Fruit fly (Drosophila melanogaster) whole organism, larva: ENCODE data around the gene CG6236.
A peak's percentile ranks its signal among the peaks of the same experiment; 100 is the strongest.

Experiments used
- noc ChIP-seq: fragments of 200-800 bp; sonication (Bioruptor generic); optimal IDR thresholded peaks from 3 replicates; lab custom pipeline; 2019; ENCODE audit warnings: missing biosample characterization, mild to moderate bottlenecking, missing genetic modification characterization, moderate library complexity

Gene CG6236

DNA sequence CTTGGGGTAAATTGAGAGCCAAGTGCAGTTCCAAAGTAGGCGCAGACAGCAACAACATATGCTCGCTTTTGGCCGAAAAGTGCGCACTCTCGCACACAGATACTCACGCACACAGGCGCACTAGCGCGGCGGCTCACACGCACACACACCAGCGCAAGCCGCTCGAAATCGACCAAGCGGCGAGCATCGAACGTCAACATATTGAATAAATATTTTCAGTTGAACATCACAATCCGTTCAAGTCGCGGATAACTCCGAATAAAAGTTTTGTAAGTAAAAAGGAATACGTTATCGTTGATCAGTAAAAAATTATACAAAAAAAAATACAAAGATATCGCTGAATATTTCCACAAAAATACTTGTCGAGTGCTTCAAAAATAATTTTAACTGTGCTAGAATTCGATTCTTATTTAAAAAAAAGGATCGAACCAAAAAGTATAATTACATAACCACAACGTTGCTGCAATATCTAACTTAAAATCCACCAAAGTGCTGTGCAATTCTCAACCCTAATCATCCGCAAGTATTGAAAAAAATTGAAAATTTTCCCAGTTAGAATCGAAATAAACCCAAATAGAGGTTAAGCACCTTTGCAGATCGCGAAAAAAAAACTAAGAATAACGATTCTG is 46.6 kb downstream of the CG6236 start:
- no peak for TF ChIP-seq noc (tag; lab: Kevin White, UChicago)

DNA sequence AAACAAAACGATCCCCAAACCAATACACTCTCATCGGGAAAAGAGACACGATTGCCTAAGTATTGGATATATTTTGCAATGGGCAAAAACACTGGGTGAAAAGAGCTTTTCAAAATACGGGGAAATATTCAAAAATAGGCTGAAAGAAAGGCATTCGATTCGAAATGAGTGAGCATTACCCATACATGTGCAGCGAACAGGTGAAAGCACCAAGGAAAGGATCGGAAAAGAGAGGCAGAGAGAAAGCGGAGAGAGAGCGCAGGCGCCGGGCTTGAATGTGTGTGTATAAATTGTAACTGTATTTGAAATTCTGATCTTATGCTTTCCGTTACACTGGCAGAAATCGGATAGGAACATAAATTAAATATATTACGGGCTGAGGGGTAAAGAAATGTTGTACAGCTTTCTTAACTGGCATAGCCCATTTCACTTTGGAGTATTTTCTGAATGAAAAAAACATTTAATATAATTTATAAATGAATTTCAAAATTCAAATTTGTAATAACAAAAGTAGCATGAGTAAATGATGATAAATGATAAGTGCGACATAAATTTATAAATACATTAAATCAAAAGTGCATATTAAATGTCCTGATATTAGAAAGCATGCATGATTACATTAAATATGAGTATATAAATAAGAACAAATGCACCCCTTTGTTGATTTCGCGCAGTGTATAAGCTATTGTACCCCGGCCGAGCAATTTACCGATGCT is 47.3 kb downstream of the CG6236 start:
- TF ChIP-seq noc (tag; lab: Kevin White, UChicago), result peak; percentile 48

- TF ChIP-seq noc (tag; lab: Kevin White, UChicago), result no peak
These were observed 49.9 kb downstream of the CG6236 start, which contains the start of the genes MRG15 and Tm1 for dm6 chr3R:15277926-15278869. Gene MRG15 (minus strand): TSS chr3R:15278109. Gene Tm1 (plus strand): TSS chr3R:15278220.
